Fruit fly (Drosophila melanogaster): Measurements from ENCODE around the gene Vps8.

Vps8 gene

DNA sequence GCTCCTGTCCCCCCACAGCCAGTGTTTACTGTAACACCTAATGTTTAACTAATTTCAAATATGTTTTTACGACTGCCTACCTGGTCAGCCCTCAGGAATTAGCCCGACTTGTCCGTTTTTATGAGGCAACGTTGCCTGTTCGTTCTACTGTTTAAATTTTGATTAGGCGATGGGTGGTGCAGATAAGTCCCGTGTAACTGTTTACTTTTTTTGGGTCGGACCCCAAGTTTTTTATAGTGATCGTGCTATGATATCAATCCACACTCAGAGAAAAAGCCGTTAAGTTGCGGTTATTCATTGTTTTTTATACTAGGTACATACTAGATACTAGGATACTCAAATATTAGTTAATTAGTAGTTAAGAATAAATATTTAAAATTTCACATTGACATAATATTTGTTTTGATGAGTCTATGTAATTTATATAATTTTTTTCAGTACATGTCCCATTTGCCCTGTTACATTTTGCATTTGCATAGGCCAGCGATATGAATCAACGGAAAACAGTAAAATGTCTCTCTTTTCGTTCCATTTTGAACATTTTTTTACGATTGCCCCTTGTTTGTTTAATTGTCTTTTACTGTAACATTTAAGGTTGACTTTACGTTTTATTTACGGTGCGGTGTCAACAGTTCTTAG lies 27.3 kb downstream of the Vps8 start:
- TF ChIP-seq noc (tag; optimal IDR thresholded peaks at IDR 0.05), result no peak

DNA sequence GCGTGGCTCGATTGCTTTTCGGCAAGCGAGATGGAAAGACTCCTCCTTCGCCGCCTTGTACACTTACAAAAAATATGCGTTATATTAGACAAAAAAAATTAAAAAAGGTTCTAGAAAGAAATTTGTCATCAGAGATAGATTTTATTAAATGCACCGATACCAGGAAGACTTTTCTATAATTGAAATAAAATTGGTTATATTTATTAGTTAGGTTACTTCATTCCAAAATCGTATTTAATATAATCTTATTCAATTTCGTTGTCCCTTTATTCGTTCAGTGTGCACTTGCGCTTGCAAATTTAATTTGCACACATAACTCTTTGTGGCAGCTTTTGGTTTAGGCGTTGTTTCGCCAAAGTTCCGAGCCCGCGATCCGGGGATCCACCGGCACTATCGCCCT lies 32.9 kb downstream of the Vps8 start:
- no peak for TF ChIP-seq noc (tag; optimal IDR thresholded peaks at IDR 0.05)

DNA sequence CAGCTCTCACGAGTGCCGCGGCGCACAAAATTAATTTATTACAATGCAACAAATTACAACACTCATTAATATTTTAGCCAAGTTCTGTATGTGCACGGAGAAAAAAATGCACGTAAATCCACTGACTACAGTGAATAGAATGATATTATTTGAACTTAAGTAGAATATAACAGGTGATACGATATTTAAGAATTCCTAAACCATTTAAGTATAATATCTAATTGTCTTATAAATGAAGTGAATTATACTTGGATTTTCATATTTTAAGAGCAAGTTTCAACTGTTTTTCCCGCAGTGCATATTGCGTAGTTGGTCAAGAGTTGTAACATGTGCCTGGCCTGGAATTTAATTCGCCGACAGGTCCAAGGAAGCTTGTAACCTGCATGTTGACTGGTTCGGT lies 36.4 kb downstream of the Vps8 start:
- TF ChIP-seq noc (tag; optimal IDR thresholded peaks at IDR 0.05), result no peak

DNA sequence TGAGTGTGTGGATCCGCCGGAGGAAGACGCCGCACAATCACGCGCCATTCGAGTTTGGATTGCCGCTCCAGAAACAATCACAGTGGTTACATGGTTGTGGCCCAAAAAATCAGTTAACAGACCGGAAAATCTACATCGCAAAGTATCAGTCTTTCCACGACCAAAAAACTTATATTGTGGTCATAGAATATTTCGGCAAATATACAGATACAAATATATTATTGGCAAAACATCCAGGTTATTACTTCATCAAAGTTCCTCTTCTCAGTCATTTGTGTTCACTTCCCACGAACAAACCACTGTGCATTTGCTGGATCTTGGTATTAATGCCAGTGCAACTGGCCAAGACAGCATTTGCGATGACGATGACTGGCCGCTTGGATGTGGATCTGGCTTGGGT lies 37.2 kb downstream of the Vps8 start:
- TF ChIP-seq noc (tag; optimal IDR thresholded peaks at IDR 0.05), result no peak

DNA sequence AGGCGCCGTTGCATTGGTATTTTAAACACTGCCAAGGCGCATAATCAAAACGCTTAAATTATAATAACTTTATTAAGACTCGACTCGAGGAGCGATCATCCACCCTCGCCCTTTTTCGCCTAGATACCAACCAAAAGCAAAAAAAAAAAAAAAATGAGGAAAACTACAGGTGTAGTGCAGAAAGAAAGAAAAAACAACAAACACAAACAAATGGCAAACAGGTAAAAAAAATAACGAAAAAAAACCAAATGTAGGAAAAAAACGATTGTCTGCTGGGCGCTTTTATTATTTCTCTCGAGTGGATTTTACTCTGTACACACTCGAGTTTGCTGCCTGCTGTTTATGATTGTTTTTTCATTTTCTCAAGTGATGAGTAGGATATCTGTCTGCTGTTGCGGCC lies 37.9 kb downstream of the Vps8 start:
- TF ChIP-seq noc (tag; optimal IDR thresholded peaks at IDR 0.05), result no peak

DNA sequence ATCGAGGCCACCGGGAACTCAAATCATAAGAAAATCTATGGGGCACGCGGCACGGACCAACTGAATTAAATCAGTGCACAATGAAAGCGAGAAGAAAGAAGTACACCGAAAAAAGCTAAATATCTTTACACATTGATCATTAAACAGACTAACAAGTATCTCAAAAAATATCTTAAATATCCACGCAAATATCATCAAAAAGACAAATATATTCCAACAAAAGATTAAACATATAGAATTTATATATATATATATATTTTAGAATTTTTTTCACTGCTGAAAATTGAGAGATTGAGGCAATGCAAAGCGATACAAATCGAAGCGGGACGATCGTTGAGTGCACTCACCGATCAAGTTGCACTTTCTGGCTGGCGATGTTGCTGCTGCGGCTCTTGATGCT lies 39.7 kb downstream of the Vps8 start:
- no peak for TF ChIP-seq noc (tag; optimal IDR thresholded peaks at IDR 0.05)

DNA sequence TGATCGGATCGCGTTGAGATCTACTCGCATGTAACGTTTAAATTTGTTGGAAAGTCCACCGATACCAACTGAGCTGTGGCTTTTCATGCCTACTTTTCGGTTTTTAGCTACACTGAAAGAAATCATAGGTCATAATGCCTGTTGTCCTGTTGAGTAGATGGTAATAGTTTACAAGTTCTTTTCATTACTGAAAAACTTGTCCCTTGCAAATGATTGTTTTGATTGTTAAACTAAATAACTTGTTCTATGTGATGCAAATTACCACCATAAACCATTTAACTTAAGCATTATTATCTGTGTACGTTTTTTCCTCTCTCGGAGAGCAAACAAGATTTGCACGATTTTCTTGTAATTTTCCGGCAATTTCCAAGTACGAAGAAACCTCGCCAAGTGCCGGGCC lies 41.6 kb downstream of the Vps8 start:
- no peak for TF ChIP-seq noc (tag; optimal IDR thresholded peaks at IDR 0.05)

DNA sequence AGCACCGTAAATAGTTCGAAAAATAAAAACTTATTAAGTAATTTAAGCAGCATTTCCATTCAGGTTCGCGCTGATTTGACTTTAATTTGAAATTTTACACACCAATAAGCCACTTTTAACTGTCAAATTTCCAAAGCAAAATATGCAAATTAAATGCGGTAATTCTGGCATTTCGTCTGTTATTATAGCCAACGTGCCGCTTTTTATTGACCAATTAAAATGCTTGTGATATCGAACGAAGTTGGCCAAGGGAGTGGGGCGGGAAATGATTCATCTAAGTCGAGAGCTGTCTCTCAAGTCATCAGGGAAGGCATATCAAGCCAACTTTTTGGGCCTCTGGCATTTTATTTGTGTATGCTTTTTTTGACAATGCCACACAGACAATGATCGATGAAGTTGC lies 42.8 kb downstream of the Vps8 start:
- no peak for TF ChIP-seq noc (tag; optimal IDR thresholded peaks at IDR 0.05)

DNA sequence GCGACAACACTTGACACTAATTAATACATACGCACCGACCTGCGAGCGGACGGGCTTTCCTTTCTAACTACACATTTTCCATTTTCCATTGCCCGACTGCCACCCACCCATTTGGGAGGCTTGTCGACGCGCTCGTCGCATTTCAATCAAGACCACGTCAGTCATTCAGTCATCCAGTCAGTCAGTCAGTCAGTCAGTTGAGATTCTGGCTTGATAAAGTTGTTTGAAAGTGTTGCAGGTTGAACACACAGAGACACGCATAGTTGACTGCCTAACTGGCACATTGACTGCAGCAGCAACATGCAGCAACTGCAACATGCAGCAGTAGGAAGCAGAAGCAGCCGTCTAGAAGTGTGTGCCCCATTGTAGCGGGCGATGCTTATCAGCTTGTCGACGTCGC lies 43.5 kb downstream of the Vps8 start:
- TF ChIP-seq noc (tag; optimal IDR thresholded peaks at IDR 0.05), result no peak

DNA sequence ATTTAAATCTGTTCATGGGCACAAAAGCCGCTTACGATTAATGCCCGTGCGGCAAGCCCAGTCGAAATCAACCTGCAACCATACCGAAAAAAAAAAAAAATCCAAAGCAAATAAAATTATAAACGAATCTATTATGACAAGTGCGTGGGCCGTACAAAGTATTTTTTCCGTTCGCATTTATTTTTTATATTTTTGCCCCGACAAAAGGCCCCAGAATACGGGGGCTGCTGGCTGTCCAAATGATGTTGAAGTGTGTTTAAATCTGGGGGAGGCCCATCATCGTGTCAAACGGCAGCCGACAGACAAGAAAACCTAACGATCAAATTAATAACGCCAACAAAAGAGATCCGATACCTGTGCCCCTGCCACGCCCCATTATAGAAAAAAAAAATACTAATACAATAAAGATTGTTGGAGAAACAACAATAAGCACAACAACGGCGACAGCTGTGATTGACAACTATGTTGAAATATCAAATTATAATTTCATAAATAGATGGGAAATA lies 45.9 kb downstream of the Vps8 start:
- TF ChIP-seq noc (tag; optimal IDR thresholded peaks at IDR 0.05), result no peak

DNA sequence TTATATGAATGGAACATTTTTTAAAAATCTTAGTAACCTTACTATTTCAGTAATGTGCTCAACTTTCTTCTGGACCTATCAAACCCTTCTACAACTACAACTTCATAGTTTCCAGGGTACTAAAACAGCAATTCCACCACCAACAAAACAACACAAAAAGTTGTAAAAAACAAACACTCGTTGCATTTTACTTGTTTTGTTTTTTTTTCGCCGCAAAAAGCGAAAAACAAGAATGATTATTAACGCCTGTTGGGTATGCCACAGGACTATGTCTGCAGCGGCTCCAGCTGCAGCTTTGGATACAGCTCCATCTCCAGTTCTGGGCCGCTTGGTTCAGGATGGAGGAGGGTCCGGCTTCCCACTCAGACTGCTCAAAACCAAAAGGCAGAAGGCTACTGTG lies 47.4 kb downstream of the Vps8 start:
- TF ChIP-seq noc (tag; optimal IDR thresholded peaks at IDR 0.05), result no peak

DNA sequence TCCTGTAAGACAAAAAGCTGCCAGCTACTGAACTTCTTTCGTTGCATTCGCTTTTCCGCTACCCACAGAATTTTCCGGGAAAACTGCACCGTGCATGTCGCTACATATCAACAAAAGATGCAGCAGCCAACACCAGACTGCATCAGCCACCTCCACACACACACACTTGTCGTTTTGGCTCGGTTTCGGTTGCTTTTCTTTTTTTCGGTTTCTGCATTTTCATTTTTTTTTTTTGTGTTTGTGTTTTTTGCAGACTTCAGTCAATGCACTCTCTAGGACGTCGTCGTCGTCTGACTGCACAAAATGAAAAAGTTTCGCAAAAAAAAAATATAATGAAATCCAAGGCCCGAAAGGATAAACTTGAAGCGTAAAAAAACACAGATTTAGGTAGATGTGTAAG lies 47.9 kb downstream of the Vps8 start:
- TF ChIP-seq noc (tag; optimal IDR thresholded peaks at IDR 0.05), result no peak

DNA sequence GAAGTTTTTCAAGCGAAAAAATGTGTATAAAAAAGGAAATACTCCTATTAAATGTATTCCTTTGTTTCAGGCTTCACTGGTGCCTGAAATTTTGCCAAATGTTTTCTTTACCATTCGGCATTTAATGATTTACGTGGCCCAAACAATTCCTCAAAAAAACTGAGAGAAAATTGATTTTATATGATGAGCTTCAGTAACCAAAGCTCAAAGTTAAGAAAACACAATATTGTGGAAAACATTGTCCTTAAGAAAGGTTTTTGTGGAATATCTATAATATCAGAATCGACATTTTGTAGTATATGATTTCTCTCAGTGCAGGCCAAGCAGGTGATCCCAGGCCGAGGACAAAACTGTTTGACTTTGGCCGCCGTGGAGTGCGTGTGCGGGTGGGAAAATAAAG lies 48.5 kb downstream of the Vps8 start:
- TF ChIP-seq noc (tag; optimal IDR thresholded peaks at IDR 0.05), result no peak

DNA sequence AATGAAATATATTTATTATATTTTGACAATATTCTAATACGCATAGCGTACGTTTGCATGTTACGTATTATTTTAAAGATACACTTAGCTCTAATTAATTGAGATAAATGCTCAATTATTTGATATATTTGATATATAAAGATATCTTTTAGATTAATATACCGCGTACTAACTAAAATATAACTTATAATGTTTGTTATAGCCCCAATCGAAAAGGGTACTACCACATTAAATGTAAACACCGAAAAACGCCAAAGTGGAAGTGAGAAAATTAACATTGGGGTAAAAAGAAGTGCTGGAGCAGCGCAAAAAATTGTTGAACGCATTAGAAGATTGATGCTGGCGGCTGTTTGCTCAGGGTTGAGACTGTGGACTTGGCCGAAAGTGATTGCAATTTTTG lies 51.9 kb downstream of the Vps8 start:
- no peak for TF ChIP-seq noc (tag; optimal IDR thresholded peaks at IDR 0.05)

All from whole organism, larva.